Fruit fly (Drosophila melanogaster): ENCODE measurements around the gene Atg4b.

Gene Atg4b

dm6 chr3R:15332994-15333393, 23.7 kb downstream of the Atg4b start, which contains the start of the genes Fkbp39 and Cyfip (continued):
- TF ChIP-seq CG12071 (GFP tag; optimal IDR thresholded peaks at IDR 0.05) = no peak
- TF ChIP-seq CG10543 (GFP tag; optimal IDR thresholded peaks at IDR 0.05) = peak; percentile 44
- TF ChIP-seq Taf1 (GFP tag; IDR thresholded peaks at IDR 0.05) = no peak
- TF ChIP-seq CG11456 (GFP tag; IDR thresholded peaks at IDR 0.05) = peak; percentile 62; the same call in 1 of the 3 replicates
- peak; percentile 2 for TF ChIP-seq CG9727 (GFP tag; optimal IDR thresholded peaks at IDR 0.05)
- no peak for TF ChIP-seq CG11696 (GFP tag; IDR thresholded peaks at IDR 0.05)
- TF ChIP-seq CG11093 (GFP tag; IDR thresholded peaks at IDR 0.05) = no peak
- TF ChIP-seq CG6791 (GFP tag; IDR thresholded peaks at IDR 0.05; ENCODE audit: partially characterized antibody) = peak; percentile 77
- peak; percentile 64 for TF ChIP-seq CG12391 (tag; optimal IDR thresholded peaks at IDR 0.05)
- no peak for TF ChIP-seq Mrtf (GFP tag; IDR thresholded peaks at IDR 0.05)
- TF ChIP-seq dmrt11E (tag; optimal IDR thresholded peaks at IDR 0.05) = no peak
- no peak for TF ChIP-seq Poxn (GFP tag; IDR thresholded peaks at IDR 0.05)
- TF ChIP-seq nmo (GFP tag; optimal IDR thresholded peaks at IDR 0.05) = peak; percentile 76
- TF ChIP-seq Vsx1 (GFP tag; optimal IDR thresholded peaks at IDR 0.05) = no peak
- no peak for TF ChIP-seq cad (GFP tag; optimal IDR thresholded peaks at IDR 0.05)
- peak; percentile 35 for TF ChIP-seq Elba2 (GFP tag; optimal IDR thresholded peaks at IDR 0.05)
- peak; percentile 77 for TF ChIP-seq CG17829 (tag; optimal IDR thresholded peaks at IDR 0.05)
- TF ChIP-seq CG7745 (tag; optimal IDR thresholded peaks at IDR 0.05) = no peak
- TF ChIP-seq Ets97D (GFP tag; optimal IDR thresholded peaks at IDR 0.05) = peak; percentile 95
- peak; percentile 91 for TF ChIP-seq CG13624 (GFP tag; optimal IDR thresholded peaks at IDR 0.05)
- no peak for TF ChIP-seq BtbVII (GFP tag; optimal IDR thresholded peaks at IDR 0.05)
- peak; percentile 27 for TF ChIP-seq Fer3 (tag; optimal IDR thresholded peaks at IDR 0.05)
- peak; percentile 87 for TF ChIP-seq jumu (GFP tag; optimal IDR thresholded peaks at IDR 0.05)
- no peak for TF ChIP-seq CG2678 (tag; optimal IDR thresholded peaks at IDR 0.05)
- no peak for TF ChIP-seq sd (tag; optimal IDR thresholded peaks at IDR 0.05)
- TF ChIP-seq luna (GFP tag; optimal IDR thresholded peaks at IDR 0.05) = peak; percentile 7
- TF ChIP-seq fd102C (GFP tag; optimal IDR thresholded peaks at IDR 0.05) = peak; percentile 4
- peak; percentile 40; the same call in 1 of the 3 replicates for TF ChIP-seq mld (GFP tag; IDR thresholded peaks at IDR 0.05; ENCODE audit: partially characterized antibody)
- TF ChIP-seq MBD-R2 (GFP tag; IDR thresholded peaks at IDR 0.05) = peak; percentile 98
- no peak for TF ChIP-seq dimm (GFP tag; IDR thresholded peaks at IDR 0.05)
- TF ChIP-seq CG4820 (GFP tag; optimal IDR thresholded peaks at IDR 0.05) = no peak
- TF ChIP-seq Rfx (GFP tag; IDR thresholded peaks at IDR 0.05) = peak; percentile 84
- peak; percentile 85 for TF ChIP-seq CG13287 (GFP tag; IDR thresholded peaks at IDR 0.05; ENCODE audit: partially characterized antibody)
- TF ChIP-seq slou (GFP tag; optimal IDR thresholded peaks at IDR 0.05) = peak; percentile 20
- peak; percentile 64 for TF ChIP-seq CG32532 (GFP tag; IDR thresholded peaks at IDR 0.05)
- peak; percentile 82 for TF ChIP-seq CG34224 (GFP tag; IDR thresholded peaks at IDR 0.05; ENCODE audit: partially characterized antibody)
- TF ChIP-seq CG4617 (GFP tag; optimal IDR thresholded peaks at IDR 0.05; ENCODE audit: borderline replicate concordance) = peak; percentile 98
- no peak for TF ChIP-seq Jarid2 (GFP tag; optimal IDR thresholded peaks at IDR 0.05)
- TF ChIP-seq Chrac-16 (GFP tag; optimal IDR thresholded peaks at IDR 0.05) = peak; percentile 40
- TF ChIP-seq CG9215 (GFP tag; IDR thresholded peaks at IDR 0.05) = no peak
- peak; percentile 40 for TF ChIP-seq tin (GFP tag; optimal IDR thresholded peaks at IDR 0.05)
- TF ChIP-seq CG6272 (GFP tag; IDR thresholded peaks at IDR 0.05) = peak; percentile 43; the same call in 1 of the 2 replicates
- no peak for TF ChIP-seq CG1024 (GFP tag; IDR thresholded peaks at IDR 0.05)
- no peak for TF ChIP-seq twi (tag; optimal IDR thresholded peaks at IDR 0.05)
- TF ChIP-seq maf-S (GFP tag; optimal IDR thresholded peaks at IDR 0.05) = peak; percentile 60
- no peak for TF ChIP-seq CG31224 (GFP tag; IDR thresholded peaks at IDR 0.05)
- TF ChIP-seq CG4854 (GFP tag; optimal IDR thresholded peaks at IDR 0.05) = peak; percentile 30
- peak; percentile 69 for TF ChIP-seq pho (GFP tag; optimal IDR thresholded peaks at IDR 0.05)
- TF ChIP-seq CG9437 (GFP tag; optimal IDR thresholded peaks at IDR 0.05) = peak; percentile 38
- peak; percentile 73 for TF ChIP-seq ftz-f1 (GFP tag; optimal IDR thresholded peaks at IDR 0.05)
- no peak for TF ChIP-seq sr (GFP tag; IDR thresholded peaks at IDR 0.05)
